Fruit fly (Drosophila melanogaster) whole organism, prepupa: Measurements from ENCODE around the gene PNUTS.

Source experiments
- CG11902 ChIP-seq: fragments of 200-800 bp; sonication (Bioruptor generic); optimal IDR thresholded peaks from 3 replicates; lab custom pipeline; 2016; ENCODE audit warnings: missing biosample characterization, missing genetic modification characterization
- CG16779 ChIP-seq: fragments of 200-800 bp; sonication (Bioruptor generic); optimal IDR thresholded peaks from 3 replicates; lab custom pipeline; 2017; ENCODE audit warnings: missing biosample characterization, mild to moderate bottlenecking, missing genetic modification characterization
- CG34406 ChIP-seq: fragments of 200-800 bp; sonication (Bioruptor generic); optimal IDR thresholded peaks from 3 replicates; lab custom pipeline; 2016; ENCODE audit warnings: missing biosample characterization, missing genetic modification characterization
- CG6276 ChIP-seq: fragments of 200-800 bp; sonication (Bioruptor generic); optimal IDR thresholded peaks from 2 replicates; lab custom pipeline; 2017; ENCODE audit warnings: missing biosample characterization, mild to moderate bottlenecking, missing genetic modification characterization
- CG7368 ChIP-seq: fragments of 200-800 bp; sonication (Bioruptor generic); optimal IDR thresholded peaks from 3 replicates; lab custom pipeline; 2016; ENCODE audit warnings: missing biosample characterization, missing genetic modification characterization
- CG8119 ChIP-seq: fragments of 200-800 bp; sonication (Bioruptor generic); IDR thresholded peaks from 3 replicates; pipeline ENCODE4 v1.3.6; 2022; ENCODE audit warnings: missing biosample characterization, missing genetic modification characterization
- Ets21C ChIP-seq: fragments of 200-800 bp; sonication (Bioruptor generic); optimal IDR thresholded peaks from 3 replicates; lab custom pipeline; 2016; ENCODE audit warnings: missing biosample characterization, missing genetic modification characterization
- Lpt ChIP-seq: fragments of 200-800 bp; sonication (Bioruptor generic); optimal IDR thresholded peaks from 3 replicates; lab custom pipeline; 2016; ENCODE audit warnings: missing biosample characterization, missing genetic modification characterization
- Sox102F ChIP-seq: fragments of 200-800 bp; sonication (Bioruptor generic); optimal IDR thresholded peaks from 2 replicates; lab custom pipeline; 2016; ENCODE audit warnings: missing biosample characterization, mild to moderate bottlenecking, missing genetic modification characterization
- Sox15 ChIP-seq: fragments of 200-800 bp; sonication (Bioruptor generic); optimal IDR thresholded peaks from 3 replicates; lab custom pipeline; 2016; ENCODE audit warnings: missing biosample characterization, missing genetic modification characterization
- pdm3 ChIP-seq: fragments of 200-800 bp; sonication (Bioruptor generic); optimal IDR thresholded peaks from 3 replicates; lab custom pipeline; 2016; ENCODE audit warnings: missing biosample characterization, missing genetic modification characterization
- salr ChIP-seq, 2 experiments: fragments of 200-800 bp; sonication (Bioruptor generic); optimal IDR thresholded peaks; 3 replicates each; lab custom pipeline; 2016 to 2018; ENCODE audit warnings: missing biosample characterization in 2 of 2, missing genetic modification characterization in 2 of 2, mild to moderate bottlenecking in 1 of 2
- svp ChIP-seq: fragments of 200-800 bp; sonication (Bioruptor generic); peaks from one replicate; lab custom pipeline; 2016; ENCODE audit warnings: missing biosample characterization, missing genetic modification characterization
- topi ChIP-seq: fragments of 200-800 bp; sonication (Bioruptor generic); optimal IDR thresholded peaks from 3 replicates; lab custom pipeline; 2016; ENCODE audit warnings: missing biosample characterization, missing genetic modification characterization

DNA sequence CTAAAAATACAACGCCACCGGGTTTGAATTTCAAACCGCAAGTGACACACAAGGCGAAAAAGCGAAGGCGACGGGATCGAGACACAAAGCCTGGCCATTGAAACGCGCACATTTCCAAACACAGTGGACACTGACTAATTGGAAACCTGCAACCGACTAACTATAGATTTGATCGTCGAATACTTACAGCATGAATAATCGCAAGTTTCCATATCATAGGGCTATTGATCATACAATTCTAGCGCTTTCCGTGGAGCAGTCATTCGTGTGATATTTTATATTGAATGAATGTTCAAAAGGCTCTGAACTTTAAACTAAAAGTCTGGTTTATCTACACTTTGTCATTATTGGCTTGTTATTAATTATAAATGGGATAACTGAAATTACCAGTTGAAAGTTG is 27.0 kb upstream of the PNUTS start:
- TF ChIP-seq CG8119 (GFP tag; lab: Robert Waterston, UW) (no peak), Sox102F (peak; percentile 4), CG6276 (peak; percentile 7), salr (GFP tag; optimal IDR thresholded peaks at IDR 0.05; lab: Kevin White, UChicago) (no peak), CG16779 (tag; lab: Kevin White, UChicago) (no peak), topi (GFP tag; lab: Kevin White, UChicago) (peak; percentile 17), Sox15 (GFP tag; lab: Kevin White, UChicago) (no peak), Ets21C (peak; percentile 24), CG11902 (GFP tag; lab: Kevin White, UChicago) (no peak), CG7368 (no peak), Lpt (GFP tag; lab: Kevin White, UChicago) (peak; percentile 3), CG34406 (GFP tag; lab: Kevin White, UChicago) (no peak), pdm3 (GFP tag; lab: Kevin White, UChicago) (peak; percentile 30), svp (no peak)
